Worm (Caenorhabditis elegans): Measurements from ENCODE around the gene coq-6.
"Not testable (repeated sequence)": the region's sequence is repeated elsewhere in the genome, so short reads cannot be mapped to it uniquely, and the experiment has no call there.

coq-6 gene

DNA sequence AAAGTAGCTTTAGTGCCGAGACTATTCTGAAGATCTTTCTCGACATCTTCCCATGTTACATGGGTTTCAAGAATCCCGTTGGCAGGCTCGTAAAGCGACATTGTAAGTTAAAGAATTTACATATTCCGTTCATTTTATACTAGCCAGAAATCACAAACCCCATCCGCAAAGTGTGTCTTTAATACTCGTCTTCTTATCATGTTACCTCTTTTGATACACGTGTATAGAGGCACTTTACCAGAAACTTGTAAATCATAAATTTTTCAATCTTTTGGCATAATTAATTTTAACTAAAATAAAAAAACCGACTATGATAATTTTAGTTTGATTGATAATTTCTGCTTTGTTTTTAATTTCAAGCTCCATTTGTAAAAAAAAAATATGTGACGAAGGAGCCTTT lies 34.4 kb downstream of the coq-6 start, which contains the start of gene E02C12.6:
TSS of gene E02C12.6 (minus strand) at position 101 of the 400 bp plus-strand sequence.
- TF ChIP-seq swsn-7 (tag; optimal IDR thresholded peaks at IDR 0.05) (no peak), rnt-1 (tag; optimal IDR thresholded peaks at IDR 0.05) (no peak), lin-39 (tag; optimal IDR thresholded peaks at IDR 0.05) (no peak)

DNA sequence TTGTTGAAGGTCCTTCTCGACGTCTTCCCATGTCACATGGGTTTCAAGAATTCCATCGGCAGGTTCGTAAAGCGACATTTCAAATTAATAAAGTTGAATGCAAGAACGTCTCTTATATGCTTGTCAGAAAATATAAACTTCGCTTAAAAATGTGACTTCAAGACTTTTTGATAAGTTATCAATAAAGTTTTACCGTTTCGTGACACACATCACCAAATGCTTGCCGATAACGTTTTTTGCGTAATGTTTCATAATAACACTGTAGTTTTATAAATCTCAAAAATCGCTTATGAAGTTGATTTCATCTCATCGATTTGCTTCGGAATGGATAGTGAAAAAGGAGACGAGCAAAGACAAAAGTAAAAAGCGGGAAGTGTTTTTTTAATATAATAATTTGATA lies 36.9 kb downstream of the coq-6 start, which contains the start of gene E02C12.8:
TSS of gene E02C12.8 (minus strand) at position 141 of the 400 bp plus-strand sequence.
- TF ChIP-seq lir-3 (tag; optimal IDR thresholded peaks at IDR 0.05; ENCODE audit: poor library complexity) (no peak), lin-13 (GFP tag; optimal IDR thresholded peaks at IDR 0.05) (no peak), efl-1 (optimal IDR thresholded peaks at IDR 0.05) (no peak), efl-1 (GFP tag; optimal IDR thresholded peaks at IDR 0.05 in 1 of 2) (no peak), Y116A8C.19 (tag; optimal IDR thresholded peaks at IDR 0.05; ENCODE audit: borderline replicate concordance) (no peak), rnt-1 (tag; optimal IDR thresholded peaks at IDR 0.05) (no peak), hlh-4 (tag; optimal IDR thresholded peaks at IDR 0.05) (no peak), tlp-1 (tag; optimal IDR thresholded peaks at IDR 0.05) (no peak), nhr-47 (tag; optimal IDR thresholded peaks at IDR 0.05) (no peak), nhr-85 (tag) (no peak), hpl-2 (GFP tag; optimal IDR thresholded peaks at IDR 0.05) (no peak), sptf-1 (tag; optimal IDR thresholded peaks at IDR 0.05) (no peak), alr-1 (tag; optimal IDR thresholded peaks at IDR 0.05; ENCODE audit: borderline replicate concordance) (no peak), elt-2 (tag; optimal IDR thresholded peaks at IDR 0.05) (peak; percentile 71), lsy-2 (tag; optimal IDR thresholded peaks at IDR 0.05) (no peak), efl-3 (GFP tag; optimal IDR thresholded peaks at IDR 0.05) (no peak), nhr-19 (GFP tag; conservative IDR thresholded peaks at IDR 0.05) (no peak), mep-1 (tag; optimal IDR thresholded peaks at IDR 0.05) (no peak), nhr-20 (tag; optimal IDR thresholded peaks at IDR 0.05) (peak; percentile 32), snpc-4 (tag; optimal IDR thresholded peaks at IDR 0.05) (no peak), pag-3 (tag; optimal IDR thresholded peaks at IDR 0.05; ENCODE audit: borderline replicate concordance, insufficient read depth) (no peak), pqm-1 (tag; optimal IDR thresholded peaks at IDR 0.05) (peak; percentile 24), skn-1 (tag; optimal IDR thresholded peaks at IDR 0.05) (no peak), aha-1 (tag; optimal IDR thresholded peaks at IDR 0.05) (no peak), C04F5.9 (tag; optimal IDR thresholded peaks at IDR 0.05) (no peak), sox-4 (tag; optimal IDR thresholded peaks at IDR 0.05) (no peak)

- TF ChIP-seq fkh-4 (tag; optimal IDR thresholded peaks at IDR 0.05; ENCODE audit: borderline replicate concordance) (no peak), fkh-10 (GFP tag; optimal IDR thresholded peaks at IDR 0.05) (no peak), pax-3 (tag; optimal IDR thresholded peaks at IDR 0.05) (no peak)
Measured at ce11 chrV:9375378-9375777, 38.8 kb downstream of the coq-6 start, which contains the start of gene E02C12.9. E02C12.9 (minus strand) TSS chrV:9375478.

DNA sequence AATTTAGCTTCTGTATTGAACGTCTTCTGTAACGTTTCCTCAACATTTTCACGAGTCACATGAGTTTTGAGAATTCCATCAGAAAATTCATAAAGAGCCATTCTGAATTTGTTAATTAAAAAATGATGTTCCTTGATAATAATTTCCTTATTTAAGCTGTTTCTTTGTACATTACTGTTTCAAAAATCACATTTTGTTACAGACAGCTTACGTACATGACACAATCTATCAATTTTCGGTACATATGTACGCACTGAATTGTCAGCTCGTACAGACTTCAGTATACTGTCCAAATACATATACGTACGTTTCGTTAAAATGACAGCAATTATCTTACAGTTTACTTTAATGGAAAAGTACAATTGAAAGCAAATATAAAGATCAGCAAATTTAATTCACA lies 39.9 kb downstream of the coq-6 start, which contains the start of gene E02C12.19:
TSS of gene E02C12.19 (minus strand) at position 101 of the 400 bp plus-strand sequence.
- TF ChIP-seq nhr-85 (tag) (peak; percentile 41), tlp-1 (tag; optimal IDR thresholded peaks at IDR 0.05) (no peak), efl-1 (optimal IDR thresholded peaks at IDR 0.05) (no peak), efl-1 (GFP tag; optimal IDR thresholded peaks at IDR 0.05 in 1 of 2) (peak in 1 of 2 experiments; percentile 2)

ce11 chrV:9378335-9378734 lies 41.8 kb downstream of the coq-6 start, which contains the start of gene E02C12.10:
E02C12.10 (minus strand) TSS chrV:9378409.
- TF ChIP-seq hpl-2 (GFP tag; optimal IDR thresholded peaks at IDR 0.05) = no peak
- TF ChIP-seq efl-1 (optimal IDR thresholded peaks at IDR 0.05) = no peak
- peak in 1 of 2 experiments; percentile 89 for TF ChIP-seq efl-1 (GFP tag; optimal IDR thresholded peaks at IDR 0.05 in 1 of 2)

ce11 chrV:9379808-9380207 lies 43.2 kb downstream of the coq-6 start, which contains the start of gene E02C12.11:
E02C12.11 (minus strand) TSS chrV:9379908.
- TF ChIP-seq efl-1 (optimal IDR thresholded peaks at IDR 0.05); efl-1 (GFP tag; optimal IDR thresholded peaks at IDR 0.05 in 1 of 2); lin-14 (GFP tag; optimal IDR thresholded peaks at IDR 0.05); fkh-4 (tag; optimal IDR thresholded peaks at IDR 0.05; ENCODE audit: borderline replicate concordance): not testable (repeated sequence)

Measured in whole organism, L1 larva.